Worm (Caenorhabditis elegans) whole organism, L4 larva: Measurements from ENCODE around the gene B0198.3.

Source experiments
- ama-1 ChIP-seq: fragments of 150-350 bp; optimal IDR thresholded peaks from 2 replicates; lab custom pipeline; 2014; ENCODE audit warnings: inconsistent platforms, mixed read lengths
- ceh-82 ChIP-seq: sonication (generic microtip); optimal IDR thresholded peaks from 2 replicates; lab custom pipeline; 2017; ENCODE audit warnings: missing biosample characterization, missing genetic modification characterization
- fkh-10 ChIP-seq: fragments of 150-350 bp; optimal IDR thresholded peaks from 2 replicates; lab custom pipeline; 2014; ENCODE audit warnings: missing biosample characterization, missing genetic modification reagents, missing genetic modification characterization
- lim-7 ChIP-seq: fragments of 200-800 bp; sonication (Bioruptor generic); IDR thresholded peaks from 2 replicates; pipeline ENCODE4 v1.3.6; 2022; ENCODE audit warnings: missing genetic modification characterization, missing compliant biosample characterization
- lin-15B ChIP-seq: fragments of 150-350 bp; sonication (generic microtip); optimal IDR thresholded peaks from 3 replicates; lab custom pipeline; 2014; ENCODE audit warnings: missing biosample characterization, missing genetic modification characterization
- mdl-1 ChIP-seq, 2 experiments: fragments of 150-350 bp in 1 of 2; sonication (generic microtip) in 1 of 2; optimal IDR thresholded peaks; 2 replicates each; lab custom pipeline; 2014 to 2017; ENCODE audit warnings: missing biosample characterization in 2 of 2, missing genetic modification characterization in 2 of 2
- nhr-11 ChIP-seq: fragments of 150-350 bp; optimal IDR thresholded peaks from 2 replicates; lab custom pipeline; 2014; ENCODE audit warnings: missing biosample characterization, missing genetic modification characterization
- skn-1 ChIP-seq: fragments of 150-350 bp; optimal IDR thresholded peaks from 2 replicates; lab custom pipeline; 2014; ENCODE audit warnings: missing biosample characterization, missing genetic modification characterization

- TF ChIP-seq ama-1 (lab: Kevin White, UChicago) (no peak), skn-1 (tag; lab: Kevin White, UChicago) (no peak), lin-15B (tag; lab: Kevin White, UChicago) (no peak), ceh-82 (tag; lab: Kevin White, UChicago) (no peak), lim-7 (GFP tag; lab: Robert Waterston, UW) (no peak), nhr-11 (tag; lab: Kevin White, UChicago) (no peak), mdl-1 (tag; optimal IDR thresholded peaks at IDR 0.05; lab: Kevin White, UChicago) (no peak), fkh-10 (GFP tag; lab: Kevin White, UChicago) (no peak)
Observed at ce11 chrX:12056973-12057372, at the start of gene B0198.3.
